Worm (Caenorhabditis elegans): ENCODE data around the gene F44F4.10.

- no peak for TF ChIP-seq snpc-4 (GFP tag; optimal IDR thresholded peaks at IDR 0.05)
- TF ChIP-seq snpc-4 (tag; optimal IDR thresholded peaks at IDR 0.05): no peak
- no peak for TF ChIP-seq hrde-1 (tag; optimal IDR thresholded peaks at IDR 0.05; ENCODE audit: borderline replicate concordance)
- TF ChIP-seq Y53F4B.3 (GFP tag; IDR thresholded peaks at IDR 0.05): no peak
- no peak for TF ChIP-seq hsf-1 (GFP tag; IDR thresholded peaks at IDR 0.05)
- no peak for TF ChIP-seq F22D6.2 (tag; optimal IDR thresholded peaks at IDR 0.05)
- no peak for TF ChIP-seq rcor-1 (GFP tag; IDR thresholded peaks at IDR 0.05)
- no peak for TF ChIP-seq hlh-12 (tag; optimal IDR thresholded peaks at IDR 0.05)
- no peak for TF ChIP-seq D2030.7 (GFP tag; IDR thresholded peaks at IDR 0.05)
- TF ChIP-seq mxl-1 (tag; optimal IDR thresholded peaks at IDR 0.05): no peak
- no peak for TF ChIP-seq F57A8.1 (GFP tag; optimal IDR thresholded peaks at IDR 0.05)
These were observed 22.1 kb downstream of the F44F4.10 start, which contains the start of gene sra-10 for ce11 chrII:10894996-10895395.
